Fruit fly (Drosophila melanogaster) whole organism, embryonic: ENCODE results near the gene Myo31DF.

Source experiments
- Aef1 ChIP-seq: fragments of 200-800 bp; sonication (Bioruptor generic); IDR thresholded peaks from 3 replicates; pipeline ENCODE4 v1.3.6; 2022; ENCODE audit warnings: missing biosample characterization, missing genetic modification characterization
- Bteb2 ChIP-seq: fragments of 200-800 bp; sonication (Bioruptor generic); optimal IDR thresholded peaks from 2 replicates; lab custom pipeline; 2016; ENCODE audit warnings: missing biosample characterization, missing genetic modification characterization
- C15 ChIP-seq: fragments of 200-800 bp; sonication (Bioruptor generic); IDR thresholded peaks from 3 replicates; pipeline ENCODE4 v1.3.6; 2022; ENCODE audit warnings: missing biosample characterization, missing genetic modification characterization
- CG10462 ChIP-seq: fragments of 200-800 bp; sonication (Bioruptor generic); optimal IDR thresholded peaks from 2 replicates; lab custom pipeline; 2016; ENCODE audit warnings: missing biosample characterization, missing genetic modification characterization
- CG10565 ChIP-seq: fragments of 200-800 bp; sonication (Bioruptor generic); optimal IDR thresholded peaks from 3 replicates; lab custom pipeline; 2016; ENCODE audit warnings: missing biosample characterization, mild to moderate bottlenecking, missing genetic modification characterization
- CG11504 ChIP-seq: fragments of 200-800 bp; sonication (Bioruptor generic); optimal IDR thresholded peaks from 3 replicates; lab custom pipeline; 2019; ENCODE audit warnings: missing biosample characterization, mild to moderate bottlenecking, missing genetic modification characterization, moderate library complexity
- CG11695 ChIP-seq: fragments of 200-800 bp; sonication (Bioruptor generic); IDR thresholded peaks from 3 replicates; pipeline ENCODE4 v1.3.6; 2022; ENCODE audit warnings: missing biosample characterization, missing genetic modification characterization
- CG11723 ChIP-seq: fragments of 200-800 bp; sonication (Bioruptor generic); optimal IDR thresholded peaks from 2 replicates; lab custom pipeline; 2017; ENCODE audit warnings: missing biosample characterization, mild to moderate bottlenecking, missing genetic modification characterization
- CG14860 ChIP-seq: fragments of 200-800 bp; sonication (Bioruptor generic); IDR thresholded peaks from 3 replicates; pipeline ENCODE4 v1.3.6; 2022; ENCODE audit warnings: missing biosample characterization, missing genetic modification characterization; ENCODE audit not compliant: partially characterized antibody
- CG1603 ChIP-seq: fragments of 200-800 bp; sonication (Bioruptor generic); optimal IDR thresholded peaks from 2 replicates; lab custom pipeline; 2019; ENCODE audit warnings: missing biosample characterization, mild to moderate bottlenecking, missing genetic modification characterization, moderate library complexity
- CG17359 ChIP-seq: fragments of 200-800 bp; sonication (Bioruptor generic); optimal IDR thresholded peaks from 3 replicates; lab custom pipeline; 2018; ENCODE audit warnings: missing biosample characterization, mild to moderate bottlenecking, missing genetic modification characterization, moderate library complexity
- CG17568 ChIP-seq: fragments of 200-800 bp; sonication (Bioruptor generic); optimal IDR thresholded peaks from 2 replicates; lab custom pipeline; 2018; ENCODE audit warnings: missing biosample characterization, mild to moderate bottlenecking, missing genetic modification characterization, moderate library complexity
- CG1832 ChIP-seq: fragments of 200-800 bp; sonication (Bioruptor generic); optimal IDR thresholded peaks from 2 replicates; lab custom pipeline; 2017; ENCODE audit warnings: missing biosample characterization, mild to moderate bottlenecking, missing genetic modification characterization, inconsistent platforms
- CG18599 ChIP-seq: fragments of 200-800 bp; sonication (Bioruptor generic); optimal IDR thresholded peaks from 3 replicates; lab custom pipeline; 2017; ENCODE audit warnings: missing biosample characterization, missing genetic modification characterization, mild to moderate bottlenecking, moderate library complexity, missing genetic modification reagents
- CG3065 ChIP-seq: fragments of 200-800 bp; sonication (Bioruptor generic); optimal IDR thresholded peaks from 2 replicates; lab custom pipeline; 2016; ENCODE audit warnings: missing biosample characterization, missing genetic modification characterization
- CG31365 ChIP-seq: fragments of 200-800 bp; sonication (Bioruptor generic); optimal IDR thresholded peaks from 2 replicates; lab custom pipeline; 2018; ENCODE audit warnings: missing biosample characterization, mild to moderate bottlenecking, missing genetic modification characterization
- CG4404 ChIP-seq: fragments of 200-800 bp; sonication (Bioruptor generic); IDR thresholded peaks from 2 replicates; pipeline ENCODE4 v1.3.6; 2022; ENCODE audit warnings: missing biosample characterization, missing genetic modification characterization
- CG4730 ChIP-seq: fragments of 200-800 bp; sonication (Bioruptor generic); IDR thresholded peaks from 2 replicates; pipeline ENCODE4 v1.3.6; 2022; ENCODE audit warnings: missing biosample characterization, missing genetic modification characterization
- CG4820 ChIP-seq: fragments of 200-800 bp; sonication (Bioruptor generic); optimal IDR thresholded peaks from 3 replicates; lab custom pipeline; 2016; ENCODE audit warnings: missing biosample characterization, missing genetic modification characterization
- CG5180 ChIP-seq: fragments of 200-800 bp; sonication (Bioruptor generic); optimal IDR thresholded peaks from 3 replicates; lab custom pipeline; 2017; ENCODE audit warnings: missing biosample characterization, missing genetic modification characterization, mild to moderate bottlenecking, moderate library complexity, missing genetic modification reagents
- CG7271 ChIP-seq: fragments of 200-800 bp; sonication (Bioruptor generic); optimal IDR thresholded peaks from 2 replicates; lab custom pipeline; 2018; ENCODE audit warnings: missing biosample characterization, mild to moderate bottlenecking, missing genetic modification characterization, moderate library complexity
- Ets97D ChIP-seq: fragments of 200-800 bp; sonication (Bioruptor generic); optimal IDR thresholded peaks from 3 replicates; lab custom pipeline; 2016; ENCODE audit warnings: missing biosample characterization, missing genetic modification characterization
- Hr3 ChIP-seq: fragments of 200-800 bp; sonication (Bioruptor generic); optimal IDR thresholded peaks from 3 replicates; lab custom pipeline; 2016; ENCODE audit warnings: missing biosample characterization, missing genetic modification characterization
- Lhr ChIP-seq: fragments of 200-800 bp; sonication (Bioruptor generic); optimal IDR thresholded peaks from 3 replicates; lab custom pipeline; 2017; ENCODE audit warnings: mild to moderate bottlenecking, missing biosample characterization, missing genetic modification reagents, missing genetic modification characterization
- Max ChIP-seq: fragments of 200-800 bp; sonication (Bioruptor generic); optimal IDR thresholded peaks from 2 replicates; lab custom pipeline; 2016; ENCODE audit warnings: missing biosample characterization, mild to moderate bottlenecking, missing genetic modification characterization
- Mrtf ChIP-seq: fragments of 200-800 bp; sonication (Bioruptor generic); IDR thresholded peaks from 3 replicates; pipeline ENCODE4 v1.3.6; 2022; ENCODE audit warnings: missing biosample characterization, missing genetic modification characterization
- NC2β ChIP-seq: fragments of 200-800 bp; sonication (Bioruptor generic); optimal IDR thresholded peaks from 2 replicates; lab custom pipeline; 2016; ENCODE audit warnings: missing biosample characterization, missing genetic modification characterization
- Oli ChIP-seq: fragments of 200-800 bp; sonication (Bioruptor generic); optimal IDR thresholded peaks from 2 replicates; lab custom pipeline; 2018; ENCODE audit warnings: missing biosample characterization, mild to moderate bottlenecking, missing genetic modification characterization, moderate library complexity
- Side ChIP-seq: fragments of 200-800 bp; sonication (Bioruptor generic); optimal IDR thresholded peaks from 2 replicates; lab custom pipeline; 2016; ENCODE audit warnings: missing biosample characterization, missing genetic modification characterization
- abd-A ChIP-seq: fragments of 200-800 bp; sonication (Bioruptor generic); optimal IDR thresholded peaks from 3 replicates; lab custom pipeline; 2019; ENCODE audit warnings: missing biosample characterization, mild to moderate bottlenecking, missing genetic modification characterization, moderate library complexity
- ara ChIP-seq: fragments of 200-800 bp; sonication (Bioruptor generic); IDR thresholded peaks from 2 replicates; pipeline ENCODE4 v1.3.6; 2022; ENCODE audit warnings: missing biosample characterization, missing genetic modification characterization
- bcd ChIP-seq: fragments of 200-800 bp; sonication (Bioruptor generic); optimal IDR thresholded peaks from 2 replicates; lab custom pipeline; 2017; ENCODE audit warnings: missing biosample characterization, mild to moderate bottlenecking, missing genetic modification characterization
- bigmax ChIP-seq: fragments of 200-800 bp; sonication (Bioruptor generic); optimal IDR thresholded peaks from 2 replicates; lab custom pipeline; 2018; ENCODE audit warnings: missing biosample characterization, mild to moderate bottlenecking, missing genetic modification characterization
- cad ChIP-seq: fragments of >200 bp; optimal IDR thresholded peaks from 2 replicates; lab custom pipeline; 2017; ENCODE audit warnings: missing biosample characterization, missing genetic modification characterization
- cato ChIP-seq: fragments of 200-800 bp; sonication (Bioruptor generic); optimal IDR thresholded peaks from 2 replicates; lab custom pipeline; 2016; ENCODE audit warnings: missing biosample characterization, missing genetic modification characterization, borderline replicate concordance
- croc ChIP-seq: fragments of 200-800 bp; sonication (Bioruptor generic); conservative IDR thresholded peaks from 3 replicates; pipeline ENCODE4 v1.3.6; 2022; ENCODE audit warnings: missing biosample characterization, missing genetic modification characterization
- da ChIP-seq: fragments of 200-800 bp; sonication (Bioruptor generic); optimal IDR thresholded peaks from 2 replicates; lab custom pipeline; 2016; ENCODE audit warnings: missing biosample characterization, missing genetic modification characterization
- disco-r ChIP-seq: fragments of 200-800 bp; sonication (Bioruptor generic); optimal IDR thresholded peaks from 2 replicates; lab custom pipeline; 2016; ENCODE audit warnings: missing biosample characterization, missing genetic modification characterization
- dysf ChIP-seq: fragments of 200-800 bp; sonication (Bioruptor generic); IDR thresholded peaks from 3 replicates; pipeline ENCODE4 v1.3.6; 2022; ENCODE audit warnings: missing biosample characterization, missing genetic modification characterization
- gsb ChIP-seq: fragments of 200-800 bp; sonication (Bioruptor generic); IDR thresholded peaks from 2 replicates; pipeline ENCODE4 v1.3.6; 2022; ENCODE audit warnings: missing biosample characterization, missing genetic modification characterization
- lola ChIP-seq, 3 experiments: fragments of >200 bp in 2 of 3; fragments of 200-800 bp in 1 of 3; sonication (Bioruptor generic) in 1 of 3; optimal IDR thresholded peaks; 2 replicates each; lab custom pipeline; 2017 to 2019; ENCODE audit warnings: missing biosample characterization in 3 of 3, missing genetic modification characterization in 3 of 3, mild to moderate bottlenecking in 1 of 3, moderate library complexity in 1 of 3
- mirr ChIP-seq: fragments of 200-800 bp; sonication (Bioruptor generic); optimal IDR thresholded peaks from 3 replicates; lab custom pipeline; 2018; ENCODE audit warnings: missing biosample characterization, mild to moderate bottlenecking, missing genetic modification characterization
- nerfin-2 ChIP-seq: fragments of 200-800 bp; sonication (Bioruptor generic); IDR thresholded peaks from 2 replicates; pipeline ENCODE4 v1.3.6; 2022; ENCODE audit warnings: missing biosample characterization, missing genetic modification characterization; ENCODE audit not compliant: partially characterized antibody
- p53 ChIP-seq: fragments of 200-800 bp; sonication (Bioruptor generic); optimal IDR thresholded peaks from 2 replicates; lab custom pipeline; 2016; ENCODE audit warnings: missing biosample characterization, missing genetic modification characterization
- pzg ChIP-seq: fragments of 200-800 bp; sonication (Bioruptor generic); optimal IDR thresholded peaks from 3 replicates; lab custom pipeline; 2018; ENCODE audit warnings: missing biosample characterization, mild to moderate bottlenecking, missing genetic modification characterization, moderate library complexity
- row ChIP-seq: fragments of 200-800 bp; sonication (Bioruptor generic); IDR thresholded peaks from 3 replicates; pipeline ENCODE4 v1.3.6; 2022; ENCODE audit warnings: missing biosample characterization, missing genetic modification characterization
- shn ChIP-seq: fragments of 200-800 bp; sonication (Bioruptor generic); optimal IDR thresholded peaks from 3 replicates; lab custom pipeline; 2016; ENCODE audit warnings: missing biosample characterization, missing genetic modification characterization
- sisA ChIP-seq: fragments of 200-800 bp; sonication (Bioruptor generic); IDR thresholded peaks from 2 replicates; pipeline ENCODE4 v1.3.6; 2022; ENCODE audit warnings: missing biosample characterization, missing genetic modification characterization
- yki ChIP-seq: fragments of >200 bp; optimal IDR thresholded peaks from 3 replicates; lab custom pipeline; 2018
- zen2 ChIP-seq: fragments of 200-800 bp; sonication (Bioruptor generic); IDR thresholded peaks from 3 replicates; pipeline ENCODE4 v1.3.6; 2022; ENCODE audit warnings: missing biosample characterization, missing genetic modification characterization; ENCODE audit not compliant: partially characterized antibody

Gene Myo31DF

DNA sequence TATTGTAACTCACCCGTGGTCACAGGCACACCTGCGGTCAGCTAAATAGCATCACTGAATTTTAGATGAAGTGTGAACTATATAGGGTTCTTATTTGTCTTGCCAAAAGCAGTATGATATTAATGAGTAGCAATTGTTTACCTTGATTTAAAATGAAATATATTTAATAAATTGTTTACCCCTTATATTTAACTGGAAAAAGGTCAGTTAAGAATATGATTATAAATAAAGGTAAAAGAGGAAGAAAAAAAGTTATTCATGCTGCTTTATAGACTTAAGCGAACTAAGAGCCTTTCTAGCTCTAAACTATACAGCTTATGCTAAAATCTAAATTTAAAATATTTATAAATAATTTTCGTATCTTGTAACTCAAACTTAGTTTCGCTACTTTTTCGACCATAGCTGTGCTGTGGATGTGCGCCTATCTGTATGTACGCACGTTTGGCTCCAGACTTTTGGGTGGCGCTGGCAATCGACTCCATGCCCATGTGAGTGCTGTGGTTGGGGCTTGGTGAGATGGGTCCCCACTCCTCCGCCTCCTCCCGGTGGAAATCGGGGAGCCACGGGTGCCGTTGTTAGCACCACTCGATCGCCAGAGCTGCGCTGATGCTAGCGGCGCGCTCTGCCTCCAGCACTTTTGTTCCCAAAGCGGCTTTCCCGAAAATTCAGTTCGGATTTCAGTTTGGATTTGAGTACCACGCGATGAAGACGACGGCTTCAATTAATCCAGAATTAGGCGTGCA, 64.4 kb downstream of the Myo31DF start, which contains the start of gene loh (continued):
- TF ChIP-seq CG17568 (GFP tag; lab: Kevin White, UChicago) (no peak), CG17359 (tag; lab: Kevin White, UChicago) (peak; percentile 52), dysf (GFP tag; lab: Robert Waterston, UW) (no peak; the same call in 1 of the 3 replicates), CG7271 (no peak), croc (GFP tag; lab: Robert Waterston, UW) (peak; percentile 33; the same call in 2 of the 3 replicates), CG5180 (peak; percentile 65), CG3065 (GFP tag; lab: Kevin White, UChicago) (no peak), pzg (GFP tag; lab: Kevin White, UChicago) (no peak), shn (GFP tag; lab: Kevin White, UChicago) (no peak), C15 (GFP tag; lab: Robert Waterston, UW) (no peak), abd-A (tag; lab: Kevin White, UChicago) (no peak), cato (peak; percentile 21), CG11504 (tag; lab: Kevin White, UChicago) (no peak), sisA (GFP tag; lab: Robert Waterston, UW) (no peak), CG1603 (tag; lab: Kevin White, UChicago) (peak; percentile 18), Oli (tag; lab: Kevin White, UChicago) (peak; percentile 74), CG4404 (GFP tag; lab: Robert Waterston, UW) (no peak), CG4820 (GFP tag; lab: Kevin White, UChicago) (peak; percentile 52), mirr (GFP tag; lab: Kevin White, UChicago) (no peak), CG31365 (tag; lab: Kevin White, UChicago) (no peak), yki (no peak), p53 (GFP tag; lab: Kevin White, UChicago) (no peak), disco-r (GFP tag; lab: Kevin White, UChicago) (no peak), Side (GFP tag; lab: Kevin White, UChicago) (no peak), Hr3 (GFP tag; lab: Kevin White, UChicago) (peak; percentile 53), CG1832 (GFP tag; lab: Kevin White, UChicago) (no peak), zen2 (no peak), da (GFP tag; lab: Kevin White, UChicago) (no peak), gsb (GFP tag; lab: Robert Waterston, UW) (no peak), Lhr (GFP tag; lab: Kevin White, UChicago) (no peak), bcd (GFP tag; lab: Kevin White, UChicago) (peak; percentile 55), Bteb2 (GFP tag; lab: Kevin White, UChicago) (no peak), Max (GFP tag; lab: Kevin White, UChicago) (peak; percentile 45), row (GFP tag; lab: Robert Waterston, UW) (peak; percentile 76), CG10565 (GFP tag; lab: Kevin White, UChicago) (no peak), Ets97D (GFP tag; lab: Kevin White, UChicago) (no peak), CG4730 (GFP tag; lab: Robert Waterston, UW) (no peak), nerfin-2 (GFP tag; lab: Robert Waterston, UW) (no peak), NC2β (GFP tag; lab: Kevin White, UChicago) (no peak), CG18599 (no peak), bigmax (GFP tag; lab: Kevin White, UChicago) (no peak), Aef1 (GFP tag; lab: Robert Waterston, UW) (no peak), Mrtf (GFP tag; lab: Robert Waterston, UW) (no peak), CG10462 (GFP tag; lab: Kevin White, UChicago) (no peak), ara (GFP tag; lab: Robert Waterston, UW) (no peak; the same call in 1 of the 2 replicates), CG14860 (GFP tag; lab: Robert Waterston, UW) (no peak), CG11723 (GFP tag; lab: Kevin White, UChicago) (peak; percentile 53), lola (GFP tag; optimal IDR thresholded peaks at IDR 0.05; lab: Kevin White, UChicago) (peak in 1 of 3 experiments; percentile 79), cad (GFP tag; lab: Kevin White, UChicago) (no peak), CG11695 (GFP tag; lab: Robert Waterston, UW) (peak; percentile 49; the same call in 1 of the 3 replicates)
